Fruit fly (Drosophila melanogaster): ENCODE results near the gene mthl14.
A peak's percentile ranks its signal among the peaks of the same experiment; 100 is the strongest.

mthl14 gene

DNA sequence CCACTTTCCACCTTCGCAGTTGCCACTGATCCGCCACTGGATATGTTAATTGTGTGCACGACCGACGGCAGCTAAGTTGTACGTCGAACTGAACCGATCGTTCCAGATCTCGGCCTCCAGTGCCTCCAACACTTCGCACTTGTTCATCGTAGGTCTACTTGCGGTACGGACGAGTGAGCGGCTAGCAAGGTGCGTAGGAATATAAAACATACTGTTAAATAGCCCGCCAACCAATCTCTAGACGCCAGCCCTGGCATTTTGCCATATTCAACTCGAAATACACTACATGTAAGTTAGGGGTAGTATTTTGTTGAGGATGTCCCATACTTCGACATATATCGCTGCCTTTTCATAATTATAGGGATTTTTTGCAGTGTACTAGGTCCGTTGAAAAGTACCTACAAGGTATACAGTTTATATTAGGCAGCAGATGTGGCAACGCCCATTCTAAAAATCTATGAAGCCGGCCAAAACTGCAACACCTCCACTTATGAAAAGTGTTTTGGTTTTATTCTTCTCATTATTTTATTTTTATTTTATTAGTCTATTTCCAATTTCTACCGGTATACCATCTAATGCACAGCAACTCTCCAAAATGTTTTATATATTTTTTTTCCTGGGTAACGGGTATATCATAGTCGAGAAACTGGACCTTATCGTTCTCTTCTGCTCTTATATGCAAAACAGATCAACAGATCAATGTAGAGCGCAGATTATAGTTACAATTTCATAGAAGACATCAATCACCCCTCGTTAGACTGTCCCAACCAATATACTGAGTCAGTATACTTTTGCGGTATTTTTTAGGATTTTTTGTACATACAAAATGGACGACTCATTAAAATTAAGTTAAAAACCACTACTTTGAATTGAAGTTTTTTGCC lies 24.0 kb upstream of the mthl14 start, which contains the start of the genes pyx and CG33229 (continued):
- peak; percentile 70 for TF ChIP-seq Ets96B (tag; optimal IDR thresholded peaks at IDR 0.05)
- TF ChIP-seq OdsH (GFP tag; optimal IDR thresholded peaks at IDR 0.05), result peak; percentile 87
- TF ChIP-seq eg (GFP tag; IDR thresholded peaks at IDR 0.05), result peak; percentile 86
- TF ChIP-seq CG6854 (GFP tag; optimal IDR thresholded peaks at IDR 0.05), result no peak
- TF ChIP-seq CG1621 (tag; optimal IDR thresholded peaks at IDR 0.05), result peak; percentile 42
- peak; percentile 86 for TF ChIP-seq pdm3 (GFP tag; optimal IDR thresholded peaks at IDR 0.05)
- TF ChIP-seq CG6792 (GFP tag; optimal IDR thresholded peaks at IDR 0.05), result peak; percentile 74
- peak; percentile 79 for TF ChIP-seq Eip75B (GFP tag; optimal IDR thresholded peaks at IDR 0.05)
- TF ChIP-seq Lpt (GFP tag; optimal IDR thresholded peaks at IDR 0.05), result peak; percentile 65
- TF ChIP-seq Hr39 (GFP tag; optimal IDR thresholded peaks at IDR 0.05), result peak; percentile 89
- TF ChIP-seq CG34406 (GFP tag; optimal IDR thresholded peaks at IDR 0.05), result peak; percentile 75
- TF ChIP-seq achi (GFP tag; optimal IDR thresholded peaks at IDR 0.05), result peak; percentile 78
- TF ChIP-seq Eip78C (GFP tag), result peak; percentile 91
- TF ChIP-seq CG16779 (tag; optimal IDR thresholded peaks at IDR 0.05), result no peak
- TF ChIP-seq esn (GFP tag; optimal IDR thresholded peaks at IDR 0.05), result peak; percentile 88
- TF ChIP-seq lz (GFP tag; optimal IDR thresholded peaks at IDR 0.05), result peak; percentile 88
- peak; percentile 72 for TF ChIP-seq salr (GFP tag; optimal IDR thresholded peaks at IDR 0.05)
- TF ChIP-seq vri (GFP tag; optimal IDR thresholded peaks at IDR 0.05), result no peak
- peak; percentile 93 for TF ChIP-seq svp (GFP tag)
- peak; percentile 88 for TF ChIP-seq acj6 (GFP tag; optimal IDR thresholded peaks at IDR 0.05)
- TF ChIP-seq CG4318 (GFP tag; optimal IDR thresholded peaks at IDR 0.05), result no peak
- TF ChIP-seq CG11762 (GFP tag; optimal IDR thresholded peaks at IDR 0.05; ENCODE audit: insufficient read depth), result peak; percentile 40
- peak; percentile 74 for TF ChIP-seq CG8119 (GFP tag; IDR thresholded peaks at IDR 0.05)
- TF ChIP-seq CG7368 (GFP tag; optimal IDR thresholded peaks at IDR 0.05), result no peak
- peak; percentile 62 for TF ChIP-seq CG15336 (GFP tag; IDR thresholded peaks at IDR 0.05)
- peak; percentile 89 for TF ChIP-seq cyc (GFP tag; optimal IDR thresholded peaks at IDR 0.05)
- TF ChIP-seq fd59A (GFP tag; optimal IDR thresholded peaks at IDR 0.05), result peak; percentile 64
- peak; percentile 79 for TF ChIP-seq Eip93F (GFP tag; optimal IDR thresholded peaks at IDR 0.05)
- TF ChIP-seq CG10669 (GFP tag; optimal IDR thresholded peaks at IDR 0.05), result peak; percentile 72
- TF ChIP-seq CG31627 (GFP tag; optimal IDR thresholded peaks at IDR 0.05), result peak; percentile 92
- TF ChIP-seq CG9139 (GFP tag; optimal IDR thresholded peaks at IDR 0.05), result no peak
- TF ChIP-seq Ets21C (GFP tag; optimal IDR thresholded peaks at IDR 0.05), result peak; percentile 86
- peak; percentile 74 for TF ChIP-seq CG6276 (GFP tag; optimal IDR thresholded peaks at IDR 0.05)
- TF ChIP-seq CG10631 (GFP tag; optimal IDR thresholded peaks at IDR 0.05), result peak; percentile 86
- peak; percentile 65; the same call in 1 of the 2 replicates for TF ChIP-seq CG11294 (GFP tag; IDR thresholded peaks at IDR 0.05)
- TF ChIP-seq fkh (GFP tag; optimal IDR thresholded peaks at IDR 0.05), result no peak
- TF ChIP-seq dac (GFP tag; optimal IDR thresholded peaks at IDR 0.05), result peak; percentile 80
- TF ChIP-seq Gug (GFP tag; IDR thresholded peaks at IDR 0.05), result peak; percentile 66
- peak; percentile 81 for TF ChIP-seq CG3032 (tag; optimal IDR thresholded peaks at IDR 0.05)
- TF ChIP-seq Sox14 (GFP tag; optimal IDR thresholded peaks at IDR 0.05), result peak; percentile 79
- peak; percentile 71 for TF ChIP-seq CG6808 (GFP tag; optimal IDR thresholded peaks at IDR 0.05)
- peak; percentile 78 for TF ChIP-seq CG3919 (GFP tag; optimal IDR thresholded peaks at IDR 0.05)
- peak; percentile 92 for TF ChIP-seq Hr4 (GFP tag; optimal IDR thresholded peaks at IDR 0.05)
- TF ChIP-seq CG8319 (GFP tag; optimal IDR thresholded peaks at IDR 0.05), result peak; percentile 57
- TF ChIP-seq CG32006 (GFP tag; optimal IDR thresholded peaks at IDR 0.05), result peak; percentile 94
- peak; percentile 81 for TF ChIP-seq CG6163 (GFP tag; IDR thresholded peaks at IDR 0.05)
